Fruit fly (Drosophila melanogaster) whole organism, pupa: ENCODE results near the gene Tps1.

Source experiments
- CG12605 ChIP-seq: fragments of 200-800 bp; sonication (Bioruptor generic); IDR thresholded peaks from 2 replicates; pipeline ENCODE4 v1.3.6; 2022; ENCODE audit warnings: missing biosample characterization, missing genetic modification characterization
- CG13204 ChIP-seq: fragments of 200-800 bp; sonication (Bioruptor generic); optimal IDR thresholded peaks from 2 replicates; lab custom pipeline; 2018; ENCODE audit warnings: missing biosample characterization, mild to moderate bottlenecking, missing genetic modification characterization, moderate library complexity
- CG17806 ChIP-seq: fragments of 200-800 bp; sonication (Bioruptor generic); optimal IDR thresholded peaks from 2 replicates; lab custom pipeline; 2018; ENCODE audit warnings: missing biosample characterization, mild to moderate bottlenecking, missing genetic modification characterization, moderate library complexity
- CG32121 ChIP-seq: fragments of 200-800 bp; sonication (Bioruptor generic); IDR thresholded peaks from 2 replicates; pipeline ENCODE4 v1.3.6; 2022; ENCODE audit warnings: missing biosample characterization, missing genetic modification characterization
- CG34367 ChIP-seq: fragments of 200-800 bp; sonication (Bioruptor generic); optimal IDR thresholded peaks from 2 replicates; lab custom pipeline; 2018; ENCODE audit warnings: missing biosample characterization, mild to moderate bottlenecking, missing genetic modification characterization
- CG8159 ChIP-seq: fragments of 200-800 bp; sonication (Bioruptor generic); optimal IDR thresholded peaks from 3 replicates; lab custom pipeline; 2018; ENCODE audit warnings: missing biosample characterization, mild to moderate bottlenecking, missing genetic modification characterization, moderate library complexity
- Pif1A ChIP-seq: fragments of 200-800 bp; sonication (Bioruptor generic); optimal IDR thresholded peaks from 3 replicates; lab custom pipeline; 2016; ENCODE audit warnings: missing biosample characterization, missing genetic modification characterization
- rn ChIP-seq: fragments of 200-800 bp; sonication (Bioruptor generic); IDR thresholded peaks from 2 replicates; pipeline ENCODE4 v1.3.6; 2022; ENCODE audit warnings: missing biosample characterization, missing genetic modification characterization

- TF ChIP-seq rn (GFP tag; lab: Robert Waterston, UW) (no peak), CG17806 (tag; lab: Kevin White, UChicago) (no peak), Pif1A (GFP tag; lab: Kevin White, UChicago) (no peak), CG13204 (GFP tag; lab: Kevin White, UChicago) (no peak), CG12605 (GFP tag; lab: Robert Waterston, UW) (no peak), CG34367 (tag; lab: Kevin White, UChicago) (no peak), CG32121 (GFP tag; lab: Robert Waterston, UW) (no peak), CG8159 (no peak)
These were observed 5.8 kb downstream of the Tps1 start, which contains the start of gene CG3652 for dm6 chr2L:4393842-4394421.
